Fruit fly (Drosophila melanogaster): ENCODE data around the gene CG9368.

- TF ChIP-seq CTCF (optimal IDR thresholded peaks at IDR 0.05) = no peak
- TF ChIP-seq CG8478 (optimal IDR thresholded peaks at IDR 0.05) = no peak
Observed at dm6 chr3L:19585979-19586378, 15.5 kb upstream of the CG9368 start, which contains the start of the genes CG9231 and CG9330.

All from S2 (cell line).